Fruit fly (Drosophila melanogaster) whole organism, embryonic: ENCODE measurements around the gene Syx1A.

Experiments
- Asciz ChIP-seq: fragments of 200-800 bp; sonication (Bioruptor generic); optimal IDR thresholded peaks from 2 replicates; lab custom pipeline; 2017; ENCODE audit warnings: missing biosample characterization, mild to moderate bottlenecking, missing genetic modification characterization, missing genetic modification reagents
- CG10209 ChIP-seq: fragments of 200-800 bp; sonication (Bioruptor generic); optimal IDR thresholded peaks from 3 replicates; lab custom pipeline; 2017; ENCODE audit warnings: missing biosample characterization, mild to moderate bottlenecking, missing genetic modification characterization, missing genetic modification reagents
- CG10431 ChIP-seq: fragments of 200-800 bp; sonication (Bioruptor generic); optimal IDR thresholded peaks from 3 replicates; lab custom pipeline; 2018; ENCODE audit warnings: missing biosample characterization, mild to moderate bottlenecking, missing genetic modification characterization
- CG12659 ChIP-seq: fragments of 200-800 bp; sonication (Bioruptor generic); optimal IDR thresholded peaks from 3 replicates; lab custom pipeline; 2017; ENCODE audit warnings: mild to moderate bottlenecking, missing biosample characterization, missing genetic modification reagents, missing genetic modification characterization
- CG12744 ChIP-seq: fragments of 200-800 bp; sonication (Bioruptor generic); optimal IDR thresholded peaks from 2 replicates; lab custom pipeline; 2016; ENCODE audit warnings: missing biosample characterization, missing genetic modification characterization
- CG12942 ChIP-seq: fragments of 200-800 bp; sonication (Bioruptor generic); optimal IDR thresholded peaks from 3 replicates; lab custom pipeline; 2016; ENCODE audit warnings: missing biosample characterization, missing genetic modification characterization
- CG13123 ChIP-seq: fragments of 200-800 bp; sonication (Bioruptor generic); optimal IDR thresholded peaks from 2 replicates; lab custom pipeline; 2016; ENCODE audit warnings: missing biosample characterization, missing genetic modification characterization
- CG14441 ChIP-seq: fragments of 200-800 bp; sonication (Bioruptor generic); IDR thresholded peaks from 2 replicates; pipeline ENCODE4 v1.3.6; 2022; ENCODE audit warnings: missing biosample characterization, missing genetic modification characterization
- CG14860 ChIP-seq: fragments of 200-800 bp; sonication (Bioruptor generic); IDR thresholded peaks from 3 replicates; pipeline ENCODE4 v1.3.6; 2022; ENCODE audit warnings: missing biosample characterization, missing genetic modification characterization; ENCODE audit not compliant: partially characterized antibody
- CG1529 ChIP-seq: fragments of 200-800 bp; sonication (Bioruptor generic); optimal IDR thresholded peaks from 3 replicates; lab custom pipeline; 2018; ENCODE audit warnings: missing biosample characterization, missing genetic modification characterization
- CG16779 ChIP-seq: fragments of 200-800 bp; sonication (Bioruptor generic); IDR thresholded peaks from 2 replicates; pipeline ENCODE4 v1.3.6; 2022; ENCODE audit warnings: missing biosample characterization, missing genetic modification characterization
- CG1832 ChIP-seq: fragments of 200-800 bp; sonication (Bioruptor generic); optimal IDR thresholded peaks from 2 replicates; lab custom pipeline; 2017; ENCODE audit warnings: missing biosample characterization, mild to moderate bottlenecking, missing genetic modification characterization, inconsistent platforms
- CG18599 ChIP-seq: fragments of 200-800 bp; sonication (Bioruptor generic); optimal IDR thresholded peaks from 3 replicates; lab custom pipeline; 2017; ENCODE audit warnings: missing biosample characterization, missing genetic modification characterization, mild to moderate bottlenecking, moderate library complexity, missing genetic modification reagents
- CG2199 ChIP-seq: fragments of 200-800 bp; sonication (Bioruptor generic); IDR thresholded peaks from 3 replicates; pipeline ENCODE4 v1.3.6; 2022; ENCODE audit warnings: missing biosample characterization, missing genetic modification characterization
- CG3281 ChIP-seq: fragments of 200-800 bp; sonication (Bioruptor generic); optimal IDR thresholded peaks from 3 replicates; lab custom pipeline; 2017; ENCODE audit warnings: missing biosample characterization, mild to moderate bottlenecking, missing genetic modification characterization
- CG4424 ChIP-seq: fragments of 200-800 bp; sonication (Bioruptor generic); optimal IDR thresholded peaks from 3 replicates; lab custom pipeline; 2016; ENCODE audit warnings: missing biosample characterization, missing genetic modification characterization
- CG6791 ChIP-seq: fragments of 200-800 bp; sonication (Bioruptor generic); IDR thresholded peaks from 3 replicates; pipeline ENCODE4 v1.3.6; 2022; ENCODE audit warnings: missing biosample characterization, missing genetic modification characterization; ENCODE audit not compliant: partially characterized antibody
- CG7839 ChIP-seq: fragments of 200-800 bp; sonication (Bioruptor generic); optimal IDR thresholded peaks from 3 replicates; lab custom pipeline; 2018; ENCODE audit warnings: missing biosample characterization, mild to moderate bottlenecking, missing genetic modification characterization, moderate library complexity
- CG8388 ChIP-seq: fragments of 200-800 bp; sonication (Bioruptor generic); optimal IDR thresholded peaks from 2 replicates; lab custom pipeline; 2019; ENCODE audit warnings: missing biosample characterization, mild to moderate bottlenecking, missing genetic modification characterization, moderate library complexity
- CG9727 ChIP-seq: fragments of 200-800 bp; sonication (Bioruptor generic); optimal IDR thresholded peaks from 3 replicates; lab custom pipeline; 2017; ENCODE audit warnings: missing biosample characterization, mild to moderate bottlenecking, missing genetic modification characterization
- CTCF ChIP-seq: fragments of 200-800 bp; sonication (Bioruptor generic); optimal IDR thresholded peaks from 2 replicates; lab custom pipeline; 2017; ENCODE audit warnings: missing biosample characterization, mild to moderate bottlenecking, missing genetic modification characterization, moderate library complexity
- Doc2 ChIP-seq: fragments of 200-800 bp; sonication (Bioruptor generic); IDR thresholded peaks from 2 replicates; pipeline ENCODE4 v1.3.6; 2022; ENCODE audit warnings: missing biosample characterization, missing genetic modification characterization
- Dref ChIP-seq: fragments of 200-800 bp; sonication (Bioruptor generic); IDR thresholded peaks from 2 replicates; pipeline ENCODE4 v1.3.6; 2022; ENCODE audit warnings: missing biosample characterization, missing genetic modification characterization
- E2f2 ChIP-seq: fragments of 200-800 bp; sonication (Bioruptor generic); IDR thresholded peaks from 2 replicates; pipeline ENCODE4 v1.3.6; 2022; ENCODE audit warnings: missing biosample characterization, missing genetic modification characterization
- Fer2 ChIP-seq: fragments of 200-800 bp; sonication (Bioruptor generic); optimal IDR thresholded peaks from 2 replicates; lab custom pipeline; 2018; ENCODE audit warnings: missing biosample characterization, mild to moderate bottlenecking, missing genetic modification characterization, moderate library complexity
- Hand ChIP-seq: fragments of 200-800 bp; sonication (Bioruptor generic); optimal IDR thresholded peaks from 2 replicates; lab custom pipeline; 2017; ENCODE audit warnings: mild to moderate bottlenecking, missing biosample characterization, missing genetic modification reagents, missing genetic modification characterization
- Hmr ChIP-seq: fragments of 200-800 bp; sonication (Bioruptor generic); optimal IDR thresholded peaks from 3 replicates; lab custom pipeline; 2017; ENCODE audit warnings: mild to moderate bottlenecking, missing biosample characterization, missing genetic modification reagents, missing genetic modification characterization
- Hr39 ChIP-seq: fragments of >200 bp; optimal IDR thresholded peaks from 2 replicates; lab custom pipeline; 2017
- Lhr ChIP-seq: fragments of 200-800 bp; sonication (Bioruptor generic); optimal IDR thresholded peaks from 3 replicates; lab custom pipeline; 2017; ENCODE audit warnings: mild to moderate bottlenecking, missing biosample characterization, missing genetic modification reagents, missing genetic modification characterization
- NC2α ChIP-seq: fragments of 200-800 bp; sonication (Bioruptor generic); optimal IDR thresholded peaks from 2 replicates; lab custom pipeline; 2016; ENCODE audit warnings: missing biosample characterization, missing genetic modification characterization
- Sry-δ ChIP-seq: fragments of 200-800 bp; sonication (Bioruptor generic); optimal IDR thresholded peaks from 2 replicates; lab custom pipeline; 2016; ENCODE audit warnings: missing biosample characterization, missing genetic modification characterization
- TFAM ChIP-seq: fragments of 200-800 bp; sonication (Bioruptor generic); optimal IDR thresholded peaks from 2 replicates; lab custom pipeline; 2017; ENCODE audit warnings: missing biosample characterization, missing genetic modification characterization, inconsistent platforms
- aop ChIP-seq: fragments of 200-800 bp; sonication (Bioruptor generic); IDR thresholded peaks from 2 replicates; pipeline ENCODE4 v1.3.6; 2022; ENCODE audit warnings: missing biosample characterization, missing genetic modification characterization
- bowl ChIP-seq: fragments of 200-800 bp; sonication (Bioruptor generic); IDR thresholded peaks from 2 replicates; pipeline ENCODE4 v1.3.6; 2022; ENCODE audit warnings: missing biosample characterization, missing genetic modification characterization
- da ChIP-seq: fragments of 200-800 bp; sonication (Bioruptor generic); optimal IDR thresholded peaks from 2 replicates; lab custom pipeline; 2016; ENCODE audit warnings: missing biosample characterization, missing genetic modification characterization
- dysf ChIP-seq: fragments of 200-800 bp; sonication (Bioruptor generic); IDR thresholded peaks from 3 replicates; pipeline ENCODE4 v1.3.6; 2022; ENCODE audit warnings: missing biosample characterization, missing genetic modification characterization
- fu2 ChIP-seq: fragments of 200-800 bp; sonication (Bioruptor generic); optimal IDR thresholded peaks from 2 replicates; lab custom pipeline; 2016; ENCODE audit warnings: missing biosample characterization, missing genetic modification characterization
- gce ChIP-seq: fragments of 200-800 bp; sonication (Bioruptor generic); IDR thresholded peaks from 3 replicates; pipeline ENCODE4 v1.3.6; 2022; ENCODE audit warnings: missing biosample characterization, missing genetic modification characterization
- gfzf ChIP-seq: fragments of 200-800 bp; sonication (Bioruptor generic); optimal IDR thresholded peaks from 2 replicates; lab custom pipeline; 2016; ENCODE audit warnings: missing biosample characterization, mild to moderate bottlenecking, missing genetic modification characterization, moderate library complexity
- hkb ChIP-seq, 2 experiments: fragments of 200-800 bp in 1 of 2; fragments of >200 bp in 1 of 2; sonication (Bioruptor generic) in 1 of 2; IDR thresholded peaks in 1 of 2; optimal IDR thresholded peaks in 1 of 2; 2 replicates each; pipeline versions ENCODE4 v1.3.6 to Lab custom; 2017 to 2022; ENCODE audit warnings: missing biosample characterization in 1 of 2, missing genetic modification characterization in 1 of 2
- jumu ChIP-seq: fragments of 200-800 bp; sonication (Bioruptor generic); optimal IDR thresholded peaks from 3 replicates; lab custom pipeline; 2016; ENCODE audit warnings: missing biosample characterization, missing genetic modification characterization
- rib ChIP-seq: fragments of 200-800 bp; sonication (Bioruptor generic); IDR thresholded peaks from 2 replicates; pipeline ENCODE4 v1.3.6; 2022; ENCODE audit warnings: missing biosample characterization, missing genetic modification characterization
- run ChIP-seq: fragments of 200-800 bp; sonication (Bioruptor generic); optimal IDR thresholded peaks from 3 replicates; lab custom pipeline; 2018; ENCODE audit warnings: missing biosample characterization, mild to moderate bottlenecking, missing genetic modification characterization
- sd ChIP-seq: fragments of 200-800 bp; sonication (Bioruptor generic); optimal IDR thresholded peaks from 3 replicates; lab custom pipeline; 2018; ENCODE audit warnings: missing biosample characterization, mild to moderate bottlenecking, missing genetic modification characterization, moderate library complexity
- sens ChIP-seq: fragments of 200-800 bp; sonication (Bioruptor generic); peaks from one replicate; lab custom pipeline; 2016; ENCODE audit warnings: missing biosample characterization, missing genetic modification characterization
- sim ChIP-seq: fragments of 200-800 bp; sonication (Bioruptor generic); IDR thresholded peaks from 2 replicates; pipeline ENCODE4 v1.3.6; 2022; ENCODE audit warnings: missing biosample characterization, missing genetic modification characterization
- ssp ChIP-seq: fragments of 200-800 bp; sonication (Bioruptor generic); IDR thresholded peaks from 2 replicates; pipeline ENCODE4 v1.3.6; 2022; ENCODE audit warnings: missing biosample characterization, missing genetic modification characterization
- tup ChIP-seq: fragments of 200-800 bp; sonication (Bioruptor generic); optimal IDR thresholded peaks from 2 replicates; lab custom pipeline; 2016; ENCODE audit warnings: missing biosample characterization, mild to moderate bottlenecking, missing genetic modification characterization, moderate library complexity
- zf30C ChIP-seq: fragments of 200-800 bp; sonication (Bioruptor generic); optimal IDR thresholded peaks from 3 replicates; lab custom pipeline; 2018; ENCODE audit warnings: missing biosample characterization, mild to moderate bottlenecking, missing genetic modification characterization

Gene Syx1A

DNA sequence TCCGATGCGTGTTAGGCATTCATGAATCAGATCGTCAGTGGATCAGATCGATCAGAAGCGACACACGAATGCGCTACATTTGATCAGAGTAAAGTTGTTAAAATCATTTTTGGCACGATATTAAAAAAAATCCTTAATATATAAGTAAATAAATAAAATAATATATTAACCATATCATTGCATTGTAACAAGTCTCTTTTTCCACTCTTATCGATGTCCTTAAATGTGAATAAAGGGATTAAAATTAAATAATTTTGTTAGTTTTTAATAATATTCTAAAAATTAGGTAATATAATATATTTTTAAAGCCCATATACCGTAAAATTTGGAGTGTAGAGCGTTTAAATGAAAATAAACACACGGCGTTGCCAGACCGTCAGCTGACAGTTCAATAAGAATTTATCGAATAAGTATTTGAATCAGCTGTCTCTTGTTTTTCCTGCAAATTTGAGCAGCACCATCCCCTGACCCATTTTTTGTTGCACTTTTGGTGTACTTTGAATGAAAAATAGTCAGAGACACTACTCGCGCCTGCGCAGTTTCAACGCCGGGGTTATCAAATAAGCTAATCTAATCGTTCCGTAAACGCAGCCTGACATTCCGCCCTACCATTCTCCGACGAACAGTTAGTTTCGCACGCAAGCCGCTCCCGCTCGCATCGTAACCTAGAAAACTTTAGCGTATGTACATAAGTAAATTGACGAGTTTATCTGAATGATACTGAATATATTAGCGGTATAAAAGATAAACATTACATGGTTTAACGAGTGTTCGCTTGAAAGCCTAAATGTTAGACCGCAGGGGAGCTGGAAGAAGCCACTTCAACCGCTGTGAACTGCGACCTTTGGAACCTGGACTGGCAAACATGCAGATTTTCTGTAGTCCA is 46.6 kb upstream of the Syx1A start, which contains the start of the genes p38a and CG6178 (continued):
- TF ChIP-seq zf30C (no peak), CG10431 (peak; percentile 83), aop (peak; percentile 63; the same call in 1 of the 2 replicates), rib (GFP tag; lab: Robert Waterston, UW) (peak; percentile 92), Sry-δ (GFP tag; lab: Kevin White, UChicago) (peak; percentile 46), ssp (GFP tag; lab: Robert Waterston, UW) (peak; percentile 91), jumu (peak; percentile 45), Dref (GFP tag; lab: Robert Waterston, UW) (peak; percentile 63), Fer2 (peak; percentile 97), CG14860 (GFP tag; lab: Robert Waterston, UW) (no peak), Hr39 (no peak), Lhr (GFP tag; lab: Kevin White, UChicago) (peak; percentile 46), CG14441 (GFP tag; lab: Robert Waterston, UW) (peak; percentile 97), CG1529 (GFP tag; lab: Kevin White, UChicago) (peak; percentile 80), Hand (peak; percentile 95), CTCF (GFP tag; lab: Kevin White, UChicago) (peak; percentile 48), CG7839 (tag; lab: Kevin White, UChicago) (peak; percentile 99), Doc2 (GFP tag; lab: Robert Waterston, UW) (peak; percentile 89), da (GFP tag; lab: Kevin White, UChicago) (no peak), CG8388 (peak; percentile 97), fu2 (GFP tag; lab: Kevin White, UChicago) (peak; percentile 62), CG12659 (GFP tag; lab: Kevin White, UChicago) (peak; percentile 99), dysf (GFP tag; lab: Robert Waterston, UW) (peak; percentile 98), CG18599 (GFP tag; lab: Kevin White, UChicago) (peak; percentile 98), tup (GFP tag; lab: Kevin White, UChicago) (no peak), CG9727 (GFP tag; lab: Kevin White, UChicago) (peak; percentile 98), TFAM (GFP tag; lab: Kevin White, UChicago) (no peak), run (peak; percentile 96), CG1832 (GFP tag; lab: Kevin White, UChicago) (no peak), CG13123 (GFP tag; lab: Kevin White, UChicago) (peak; percentile 80), NC2α (GFP tag; lab: Kevin White, UChicago) (no peak), CG3281 (peak; percentile 99), gce (peak; percentile 90), CG16779 (GFP tag; lab: Robert Waterston, UW) (peak; percentile 79), gfzf (no peak), sd (tag; lab: Kevin White, UChicago) (peak; percentile 92), CG10209 (GFP tag; lab: Kevin White, UChicago) (peak; percentile 98), hkb (optimal IDR thresholded peaks at IDR 0.05; lab: Kevin White, UChicago) (no peak), hkb (GFP tag; IDR thresholded peaks at IDR 0.05; lab: Robert Waterston, UW) (peak; percentile 97), CG4424 (peak; percentile 94), E2f2 (GFP tag; lab: Robert Waterston, UW) (peak; percentile 82), sens (GFP tag; lab: Kevin White, UChicago) (peak; percentile 82), CG12744 (GFP tag; lab: Kevin White, UChicago) (no peak), CG12942 (GFP tag; lab: Kevin White, UChicago) (peak; percentile 95), bowl (GFP tag; lab: Robert Waterston, UW) (peak; percentile 90), CG6791 (GFP tag; lab: Robert Waterston, UW) (0 out of 3 replicates have a peak, but pooled peaks have one; percentile 51), CG2199 (GFP tag; lab: Robert Waterston, UW) (peak; percentile 92), Asciz (GFP tag; lab: Kevin White, UChicago) (peak; percentile 97), sim (GFP tag; lab: Robert Waterston, UW) (peak; percentile 89), Hmr (GFP tag; lab: Kevin White, UChicago) (peak; percentile 98)
